Fruit fly (Drosophila melanogaster) whole organism, adult: ENCODE results near the gene CG17261.

Source experiments
- CG12768 ChIP-seq: fragments of 200-800 bp; sonication (Bioruptor generic); optimal IDR thresholded peaks from 2 replicates; lab custom pipeline; 2017; ENCODE audit warnings: missing biosample characterization, missing genetic modification characterization, mild to moderate bottlenecking, moderate library complexity, missing genetic modification reagents
- CG14711 ChIP-seq: fragments of 200-800 bp; sonication (Bioruptor generic); optimal IDR thresholded peaks from 2 replicates; lab custom pipeline; 2018; ENCODE audit warnings: missing biosample characterization, mild to moderate bottlenecking, missing genetic modification characterization, moderate library complexity
- Hr96 ChIP-seq: fragments of 200-800 bp; sonication (Bioruptor generic); optimal IDR thresholded peaks from 2 replicates; lab custom pipeline; 2016; ENCODE audit warnings: missing biosample characterization, missing genetic modification characterization
- Mnt ChIP-seq: fragments of 200-800 bp; sonication (Bioruptor generic); optimal IDR thresholded peaks from 2 replicates; lab custom pipeline; 2016; ENCODE audit warnings: missing biosample characterization, mild to moderate bottlenecking, missing genetic modification characterization
- cic ChIP-seq: fragments of 200-800 bp; sonication (Bioruptor generic); optimal IDR thresholded peaks from 2 replicates; lab custom pipeline; 2017; ENCODE audit warnings: missing biosample characterization, mild to moderate bottlenecking, missing genetic modification characterization, moderate library complexity
- kay ChIP-seq: fragments of 200-800 bp; sonication (Bioruptor generic); peaks from one replicate; lab custom pipeline; 2016; ENCODE audit warnings: missing biosample characterization, missing genetic modification characterization, borderline replicate concordance
- ovo ChIP-seq: fragments of 200-800 bp; sonication (Bioruptor generic); optimal IDR thresholded peaks from 2 replicates; lab custom pipeline; 2016; ENCODE audit warnings: missing biosample characterization, missing genetic modification characterization
- pad ChIP-seq: fragments of 200-800 bp; sonication (Bioruptor generic); optimal IDR thresholded peaks from 3 replicates; lab custom pipeline; 2017; ENCODE audit warnings: missing biosample characterization, missing genetic modification characterization, mild to moderate bottlenecking, moderate library complexity, missing genetic modification reagents
- tj ChIP-seq: fragments of 200-800 bp; sonication (Bioruptor generic); optimal IDR thresholded peaks from 3 replicates; lab custom pipeline; 2017; ENCODE audit warnings: missing biosample characterization, mild to moderate bottlenecking, missing genetic modification characterization, moderate library complexity
- toe ChIP-seq: fragments of 200-800 bp; sonication (Bioruptor generic); optimal IDR thresholded peaks from 2 replicates; lab custom pipeline; 2016; ENCODE audit warnings: missing biosample characterization, missing genetic modification characterization

- no peak for TF ChIP-seq Hr96 (GFP tag; lab: Kevin White, UChicago)
- no peak for TF ChIP-seq tj (GFP tag; lab: Kevin White, UChicago)
- no peak for TF ChIP-seq pad
- no peak for TF ChIP-seq CG14711 (tag; lab: Kevin White, UChicago)
- TF ChIP-seq CG12768 (GFP tag; lab: Kevin White, UChicago): no peak
- no peak for TF ChIP-seq toe (GFP tag; lab: Kevin White, UChicago)
- no peak for TF ChIP-seq ovo (GFP tag; lab: Kevin White, UChicago)
- TF ChIP-seq cic: no peak
- no peak for TF ChIP-seq kay (GFP tag; lab: Kevin White, UChicago)
- TF ChIP-seq Mnt (GFP tag; lab: Kevin White, UChicago): no peak
These were observed 42.7 kb upstream of the CG17261 start for dm6 chr2L:2999609-3000008.
